Worm (Caenorhabditis elegans): ENCODE data around the gene F37B4.10.

F37B4.10 gene

DNA sequence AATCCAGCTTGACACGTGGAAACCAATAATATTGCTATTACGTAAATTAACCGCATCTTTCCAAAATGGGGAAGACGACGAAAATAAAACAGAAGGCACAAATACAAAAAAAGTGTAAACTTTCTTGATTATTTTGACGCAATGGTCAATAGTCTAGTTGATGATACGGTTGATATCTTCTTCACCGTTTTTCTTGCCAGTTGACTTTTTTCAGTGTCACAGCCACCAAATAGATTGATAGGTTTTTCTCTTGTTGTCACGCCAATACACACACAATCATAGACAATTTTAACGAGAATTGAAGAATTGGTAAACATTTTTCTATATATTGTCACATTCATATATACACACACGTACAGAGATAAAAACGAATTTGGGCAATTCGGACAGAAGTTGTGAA is 32.1 kb upstream of the F37B4.10 start, which contains the start of gene zmp-3:
zmp-3 (minus strand) TSS at position 101 of the 400 bp plus-strand sequence.
- TF ChIP-seq nhr-2 (tag; optimal IDR thresholded peaks at IDR 0.05) (no peak), unc-39 (tag; optimal IDR thresholded peaks at IDR 0.05) (no peak), mls-2 (tag; optimal IDR thresholded peaks at IDR 0.05) (no peak), ces-1 (GFP tag; optimal IDR thresholded peaks at IDR 0.05) (no peak), ham-2 (GFP tag; optimal IDR thresholded peaks at IDR 0.05) (no peak), elt-3 (tag; optimal IDR thresholded peaks at IDR 0.05) (no peak), ceh-43 (GFP tag; optimal IDR thresholded peaks at IDR 0.05) (no peak), ceh-83 (GFP tag; optimal IDR thresholded peaks at IDR 0.05) (no peak), cnd-1 (tag; optimal IDR thresholded peaks at IDR 0.05) (no peak), mep-1 (tag; optimal IDR thresholded peaks at IDR 0.05) (no peak), nhr-12 (tag; optimal IDR thresholded peaks at IDR 0.05) (no peak), lin-13 (tag; optimal IDR thresholded peaks at IDR 0.05) (no peak), pha-4 (tag; optimal IDR thresholded peaks at IDR 0.05) (no peak), unc-120 (tag; optimal IDR thresholded peaks at IDR 0.05; ENCODE audit: poor library complexity, severe bottlenecking) (no peak), drap-1 (GFP tag; optimal IDR thresholded peaks at IDR 0.05) (no peak)

ce11 chrV:2903227-2903626 is 25.8 kb upstream of the F37B4.10 start, which contains the start of gene C31B8.7:
Gene C31B8.7, minus strand, starts transcription at chrV:2903327.
- no peak for TF ChIP-seq sem-2 (GFP tag; optimal IDR thresholded peaks at IDR 0.05)
- no peak for TF ChIP-seq blmp-1 (tag; optimal IDR thresholded peaks at IDR 0.05)
- TF ChIP-seq ham-2 (GFP tag; optimal IDR thresholded peaks at IDR 0.05): no peak
- TF ChIP-seq nhr-28 (tag; optimal IDR thresholded peaks at IDR 0.05): no peak
- TF ChIP-seq ceh-43 (GFP tag; optimal IDR thresholded peaks at IDR 0.05): no peak
- TF ChIP-seq elt-3 (tag; optimal IDR thresholded peaks at IDR 0.05): no peak

DNA sequence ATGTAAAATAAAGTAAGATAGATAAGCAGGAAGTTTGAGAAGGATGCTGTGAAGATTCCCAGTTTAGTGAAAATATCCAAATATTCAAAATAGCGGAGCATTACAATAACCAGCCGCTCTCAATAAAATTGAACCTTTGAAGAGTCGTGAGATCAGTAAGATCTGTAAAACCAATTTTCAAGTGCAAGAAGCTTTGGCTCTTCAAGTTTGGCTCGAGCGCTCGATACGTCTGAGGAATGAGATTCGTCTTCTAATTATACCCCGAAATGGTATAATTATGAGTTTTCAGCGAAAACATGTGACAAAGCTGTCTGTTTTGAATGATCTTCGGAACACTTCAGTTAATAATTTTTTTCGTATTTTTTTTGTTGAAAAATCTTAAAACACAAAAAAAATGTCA is 22.5 kb upstream of the F37B4.10 start, which contains the start of gene str-46:
str-46 (minus strand) TSS at position 101 of the 400 bp plus-strand sequence.
- TF ChIP-seq mep-1 (tag; optimal IDR thresholded peaks at IDR 0.05): no peak
- no peak for TF ChIP-seq mab-5 (tag; optimal IDR thresholded peaks at IDR 0.05)
- TF ChIP-seq cnd-1 (tag; optimal IDR thresholded peaks at IDR 0.05): no peak
- TF ChIP-seq sem-2 (GFP tag; optimal IDR thresholded peaks at IDR 0.05): no peak
- TF ChIP-seq elt-1 (tag; optimal IDR thresholded peaks at IDR 0.05; ENCODE audit: borderline replicate concordance, insufficient read depth): no peak
- no peak for TF ChIP-seq flh-1 (GFP tag; optimal IDR thresholded peaks at IDR 0.05)
- no peak for TF ChIP-seq ham-2 (GFP tag; optimal IDR thresholded peaks at IDR 0.05)
- TF ChIP-seq unc-39 (tag; optimal IDR thresholded peaks at IDR 0.05): no peak
- no peak for TF ChIP-seq zip-8 (tag; optimal IDR thresholded peaks at IDR 0.05)
- TF ChIP-seq bed-3 (GFP tag; optimal IDR thresholded peaks at IDR 0.05): no peak
- no peak for TF ChIP-seq ztf-11 (tag; optimal IDR thresholded peaks at IDR 0.05)
- TF ChIP-seq pha-4 (tag; optimal IDR thresholded peaks at IDR 0.05): no peak

ce11 chrV:2896198-2896660 is 18.8 kb upstream of the F37B4.10 start, which contains the start of gene pals-32:
Gene pals-32, plus strand, starts transcription at chrV:2896610.
- TF ChIP-seq pha-4 (tag; optimal IDR thresholded peaks at IDR 0.05) (no peak), mls-2 (tag; optimal IDR thresholded peaks at IDR 0.05) (no peak)

- TF ChIP-seq nhr-76 (tag; optimal IDR thresholded peaks at IDR 0.05) (no peak), cnd-1 (tag; optimal IDR thresholded peaks at IDR 0.05) (no peak), mls-2 (tag; optimal IDR thresholded peaks at IDR 0.05) (no peak), sem-2 (GFP tag; optimal IDR thresholded peaks at IDR 0.05) (no peak), lsy-2 (tag; optimal IDR thresholded peaks at IDR 0.05) (no peak), mab-5 (tag; optimal IDR thresholded peaks at IDR 0.05) (no peak), nhr-12 (tag; optimal IDR thresholded peaks at IDR 0.05) (no peak), bed-3 (GFP tag; optimal IDR thresholded peaks at IDR 0.05) (no peak), drap-1 (GFP tag; optimal IDR thresholded peaks at IDR 0.05) (no peak), zip-8 (tag; optimal IDR thresholded peaks at IDR 0.05) (no peak), M03D4.4 (tag; optimal IDR thresholded peaks at IDR 0.05) (no peak), nhr-28 (tag; optimal IDR thresholded peaks at IDR 0.05) (no peak), ceh-43 (GFP tag; optimal IDR thresholded peaks at IDR 0.05) (no peak), snpc-4 (tag; optimal IDR thresholded peaks at IDR 0.05) (no peak), unc-120 (tag; optimal IDR thresholded peaks at IDR 0.05; ENCODE audit: poor library complexity, severe bottlenecking) (no peak), flh-1 (GFP tag; optimal IDR thresholded peaks at IDR 0.05) (no peak), elt-1 (tag; optimal IDR thresholded peaks at IDR 0.05; ENCODE audit: borderline replicate concordance, insufficient read depth) (no peak), lin-13 (tag; optimal IDR thresholded peaks at IDR 0.05) (no peak)
Observed at ce11 chrV:2892976-2893375, 15.6 kb upstream of the F37B4.10 start, which contains the start of gene srh-127. Gene srh-127, plus strand, starts transcription at chrV:2893276.

- TF ChIP-seq mab-5 (tag; optimal IDR thresholded peaks at IDR 0.05) (no peak), nhr-76 (tag; optimal IDR thresholded peaks at IDR 0.05) (no peak), blmp-1 (tag; optimal IDR thresholded peaks at IDR 0.05) (no peak), pha-4 (tag; optimal IDR thresholded peaks at IDR 0.05) (no peak), snpc-4 (tag; optimal IDR thresholded peaks at IDR 0.05) (no peak), elt-3 (tag; optimal IDR thresholded peaks at IDR 0.05) (no peak), unc-62 (GFP tag; optimal IDR thresholded peaks at IDR 0.05) (no peak)
Observed at ce11 chrV:2891927-2892326, 14.5 kb upstream of the F37B4.10 start, which contains the start of gene F37B4.15. Gene F37B4.15, plus strand, starts transcription at chrV:2892227.

Data from whole organism, mixed stage, embryonic.